Worm (Caenorhabditis elegans): ENCODE data around the gene ZK813.2.

The ZK813.2 gene

ce11 chrX:3488074-3488688 is 44.6 kb downstream of the ZK813.2 start:
- TF ChIP-seq hlh-1 (tag; optimal IDR thresholded peaks at IDR 0.05): peak; percentile 92
- no peak for TF ChIP-seq lsy-2 (tag; optimal IDR thresholded peaks at IDR 0.05)
- peak; percentile 88 for TF ChIP-seq unc-62 (GFP tag; optimal IDR thresholded peaks at IDR 0.05)
- peak; percentile 59 for TF ChIP-seq unc-120 (tag; optimal IDR thresholded peaks at IDR 0.05; ENCODE audit: poor library complexity, severe bottlenecking)
- TF ChIP-seq mab-5 (tag; optimal IDR thresholded peaks at IDR 0.05): peak; percentile 2
- TF ChIP-seq elt-3 (tag; optimal IDR thresholded peaks at IDR 0.05): no peak

ce11 chrX:3488993-3489392 is 45.4 kb downstream of the ZK813.2 start, which contains the start of gene C12D12.3:
C12D12.3 (plus strand) TSS chrX:3489293.
- no peak for TF ChIP-seq sptf-1 (tag; optimal IDR thresholded peaks at IDR 0.05)
- TF ChIP-seq blmp-1 (tag; optimal IDR thresholded peaks at IDR 0.05): no peak
- TF ChIP-seq hlh-1 (tag; optimal IDR thresholded peaks at IDR 0.05): no peak
- TF ChIP-seq elt-1 (tag; optimal IDR thresholded peaks at IDR 0.05; ENCODE audit: borderline replicate concordance, insufficient read depth): no peak
- no peak for TF ChIP-seq lsy-2 (tag; optimal IDR thresholded peaks at IDR 0.05)
- TF ChIP-seq sem-2 (GFP tag; optimal IDR thresholded peaks at IDR 0.05): no peak
- TF ChIP-seq ceh-39 (tag; optimal IDR thresholded peaks at IDR 0.05): no peak
- no peak for TF ChIP-seq mep-1 (tag; optimal IDR thresholded peaks at IDR 0.05)
- no peak for TF ChIP-seq lin-13 (tag; optimal IDR thresholded peaks at IDR 0.05)
- TF ChIP-seq cnd-1 (tag; optimal IDR thresholded peaks at IDR 0.05): no peak
- TF ChIP-seq unc-120 (tag; optimal IDR thresholded peaks at IDR 0.05; ENCODE audit: poor library complexity, severe bottlenecking): no peak
- TF ChIP-seq M03D4.4 (tag; optimal IDR thresholded peaks at IDR 0.05): no peak
- TF ChIP-seq ham-2 (GFP tag; optimal IDR thresholded peaks at IDR 0.05): no peak
- TF ChIP-seq lin-32 (GFP tag; optimal IDR thresholded peaks at IDR 0.05): no peak
- TF ChIP-seq flh-1 (GFP tag; optimal IDR thresholded peaks at IDR 0.05): no peak

- no peak for TF ChIP-seq M03D4.4 (tag; optimal IDR thresholded peaks at IDR 0.05)
- TF ChIP-seq lin-32 (GFP tag; optimal IDR thresholded peaks at IDR 0.05): no peak
- TF ChIP-seq unc-39 (tag; optimal IDR thresholded peaks at IDR 0.05): no peak
- TF ChIP-seq ceh-43 (GFP tag; optimal IDR thresholded peaks at IDR 0.05): no peak
- no peak for TF ChIP-seq elt-1 (tag; optimal IDR thresholded peaks at IDR 0.05; ENCODE audit: borderline replicate concordance, insufficient read depth)
- no peak for TF ChIP-seq ham-2 (GFP tag; optimal IDR thresholded peaks at IDR 0.05)
- TF ChIP-seq lsy-2 (tag; optimal IDR thresholded peaks at IDR 0.05): no peak
- TF ChIP-seq mls-2 (tag; optimal IDR thresholded peaks at IDR 0.05): no peak
- TF ChIP-seq nhr-28 (tag; optimal IDR thresholded peaks at IDR 0.05): no peak
- TF ChIP-seq ceh-83 (GFP tag; optimal IDR thresholded peaks at IDR 0.05): no peak
- TF ChIP-seq hlh-1 (tag; optimal IDR thresholded peaks at IDR 0.05): no peak
- no peak for TF ChIP-seq mab-5 (tag; optimal IDR thresholded peaks at IDR 0.05)
- no peak for TF ChIP-seq drap-1 (GFP tag; optimal IDR thresholded peaks at IDR 0.05)
- no peak for TF ChIP-seq nhr-76 (tag; optimal IDR thresholded peaks at IDR 0.05)
- no peak for TF ChIP-seq cnd-1 (tag; optimal IDR thresholded peaks at IDR 0.05)
- no peak for TF ChIP-seq sem-2 (GFP tag; optimal IDR thresholded peaks at IDR 0.05)
- TF ChIP-seq ces-1 (GFP tag; optimal IDR thresholded peaks at IDR 0.05): no peak
- TF ChIP-seq ztf-11 (tag; optimal IDR thresholded peaks at IDR 0.05): no peak
Measured at ce11 chrX:3492431-3492830, 48.8 kb downstream of the ZK813.2 start.
